Fruit fly (Drosophila melanogaster) whole organism, embryonic: ENCODE results near the gene Pif1A.

Source experiments
- Aef1 ChIP-seq: fragments of 200-800 bp; sonication (Bioruptor generic); IDR thresholded peaks from 3 replicates; pipeline ENCODE4 v1.3.6; 2022; ENCODE audit warnings: missing biosample characterization, missing genetic modification characterization
- B-H1 ChIP-seq: fragments of 200-800 bp; sonication (Bioruptor generic); IDR thresholded peaks from 3 replicates; pipeline ENCODE4 v1.3.6; 2022; ENCODE audit warnings: missing biosample characterization, missing genetic modification characterization
- CG10209 ChIP-seq: fragments of 200-800 bp; sonication (Bioruptor generic); optimal IDR thresholded peaks from 3 replicates; lab custom pipeline; 2017; ENCODE audit warnings: missing biosample characterization, mild to moderate bottlenecking, missing genetic modification characterization, missing genetic modification reagents
- CG11085 ChIP-seq: fragments of 200-800 bp; sonication (Bioruptor generic); IDR thresholded peaks from 2 replicates; pipeline ENCODE4 v1.3.6; 2022; ENCODE audit warnings: missing biosample characterization, missing genetic modification characterization
- CG11560 ChIP-seq: fragments of 200-800 bp; sonication (Bioruptor generic); IDR thresholded peaks from 3 replicates; pipeline ENCODE4 v1.3.6; 2022; ENCODE audit warnings: missing biosample characterization, missing genetic modification characterization
- CG13123 ChIP-seq: fragments of 200-800 bp; sonication (Bioruptor generic); optimal IDR thresholded peaks from 2 replicates; lab custom pipeline; 2016; ENCODE audit warnings: missing biosample characterization, missing genetic modification characterization
- CG14860 ChIP-seq: fragments of 200-800 bp; sonication (Bioruptor generic); IDR thresholded peaks from 3 replicates; pipeline ENCODE4 v1.3.6; 2022; ENCODE audit warnings: missing biosample characterization, missing genetic modification characterization; ENCODE audit not compliant: partially characterized antibody
- CG1529 ChIP-seq: fragments of 200-800 bp; sonication (Bioruptor generic); optimal IDR thresholded peaks from 3 replicates; lab custom pipeline; 2018; ENCODE audit warnings: missing biosample characterization, missing genetic modification characterization
- CG17328 ChIP-seq: fragments of 200-800 bp; sonication (Bioruptor generic); IDR thresholded peaks from 2 replicates; pipeline ENCODE4 v1.3.6; 2022; ENCODE audit warnings: missing biosample characterization, missing genetic modification characterization
- CG2202 ChIP-seq: fragments of 200-800 bp; sonication (Bioruptor generic); optimal IDR thresholded peaks from 2 replicates; lab custom pipeline; 2018; ENCODE audit warnings: missing biosample characterization, mild to moderate bottlenecking, missing genetic modification characterization
- CG31224 ChIP-seq: fragments of 200-800 bp; sonication (Bioruptor generic); IDR thresholded peaks from 2 replicates; pipeline ENCODE4 v1.3.6; 2022; ENCODE audit warnings: missing biosample characterization, missing genetic modification characterization
- CG3847 ChIP-seq: fragments of 200-800 bp; sonication (Bioruptor generic); IDR thresholded peaks from 2 replicates; pipeline ENCODE4 v1.3.6; 2022; ENCODE audit warnings: missing biosample characterization, missing genetic modification characterization
- CG4617 ChIP-seq: fragments of 200-800 bp; sonication (Bioruptor generic); optimal IDR thresholded peaks from 3 replicates; lab custom pipeline; 2016; ENCODE audit warnings: missing biosample characterization, missing genetic modification characterization, borderline replicate concordance
- CG9437 ChIP-seq: fragments of 200-800 bp; sonication (Bioruptor generic); optimal IDR thresholded peaks from 2 replicates; lab custom pipeline; 2018; ENCODE audit warnings: missing biosample characterization, mild to moderate bottlenecking, missing genetic modification characterization
- D ChIP-seq, 2 experiments: fragments of 200-800 bp in 1 of 2; fragments of >200 bp in 1 of 2; sonication (Bioruptor generic) in 1 of 2; optimal IDR thresholded peaks; 2 replicates in 1 of 2; 3 replicates in 1 of 2; lab custom pipeline; 2017; ENCODE audit warnings: mild to moderate bottlenecking in 1 of 2, missing biosample characterization in 1 of 2, missing genetic modification characterization in 1 of 2, missing genetic modification reagents in 1 of 2
- Dref ChIP-seq: fragments of 200-800 bp; sonication (Bioruptor generic); IDR thresholded peaks from 2 replicates; pipeline ENCODE4 v1.3.6; 2022; ENCODE audit warnings: missing biosample characterization, missing genetic modification characterization
- Drgx ChIP-seq: fragments of 200-800 bp; sonication (Bioruptor generic); IDR thresholded peaks from 2 replicates; pipeline ENCODE4 v1.3.6; 2022; ENCODE audit warnings: missing biosample characterization, missing genetic modification characterization
- Fer3 ChIP-seq: fragments of 200-800 bp; sonication (Bioruptor generic); optimal IDR thresholded peaks from 2 replicates; lab custom pipeline; 2018; ENCODE audit warnings: missing biosample characterization, mild to moderate bottlenecking, missing genetic modification characterization, moderate library complexity
- Kr ChIP-seq: fragments of 200-800 bp; sonication (Bioruptor generic); optimal IDR thresholded peaks from 2 replicates; lab custom pipeline; 2017; ENCODE audit warnings: missing biosample characterization, mild to moderate bottlenecking, missing genetic modification characterization
- Mrtf ChIP-seq: fragments of 200-800 bp; sonication (Bioruptor generic); IDR thresholded peaks from 3 replicates; pipeline ENCODE4 v1.3.6; 2022; ENCODE audit warnings: missing biosample characterization, missing genetic modification characterization
- Myb ChIP-seq: fragments of 200-800 bp; sonication (Bioruptor generic); optimal IDR thresholded peaks from 2 replicates; lab custom pipeline; 2016; ENCODE audit warnings: missing biosample characterization, missing genetic modification characterization
- NFAT ChIP-seq: fragments of 200-800 bp; sonication (Bioruptor generic); IDR thresholded peaks from 2 replicates; pipeline ENCODE4 v1.3.6; 2022; ENCODE audit warnings: missing biosample characterization, missing genetic modification characterization
- Side ChIP-seq: fragments of 200-800 bp; sonication (Bioruptor generic); optimal IDR thresholded peaks from 2 replicates; lab custom pipeline; 2016; ENCODE audit warnings: missing biosample characterization, missing genetic modification characterization
- Sry-δ ChIP-seq: fragments of 200-800 bp; sonication (Bioruptor generic); optimal IDR thresholded peaks from 2 replicates; lab custom pipeline; 2016; ENCODE audit warnings: missing biosample characterization, missing genetic modification characterization
- TFAM ChIP-seq: fragments of 200-800 bp; sonication (Bioruptor generic); optimal IDR thresholded peaks from 2 replicates; lab custom pipeline; 2017; ENCODE audit warnings: missing biosample characterization, missing genetic modification characterization, inconsistent platforms
- Xbp1 ChIP-seq: fragments of 200-800 bp; sonication (Bioruptor generic); optimal IDR thresholded peaks from 3 replicates; lab custom pipeline; 2016; ENCODE audit warnings: missing biosample characterization, mild to moderate bottlenecking, missing genetic modification characterization
- ash1 ChIP-seq: fragments of 200-800 bp; sonication (Bioruptor generic); optimal IDR thresholded peaks from 2 replicates; lab custom pipeline; 2018; ENCODE audit warnings: missing biosample characterization, mild to moderate bottlenecking, missing genetic modification characterization
- bcd ChIP-seq: fragments of 200-800 bp; sonication (Bioruptor generic); optimal IDR thresholded peaks from 2 replicates; lab custom pipeline; 2017; ENCODE audit warnings: missing biosample characterization, mild to moderate bottlenecking, missing genetic modification characterization
- chif ChIP-seq, 2 experiments: fragments of 200-800 bp; sonication (Bioruptor generic); optimal IDR thresholded peaks; 3 replicates each; lab custom pipeline; 2016; ENCODE audit warnings: missing biosample characterization in 2 of 2, missing genetic modification characterization in 2 of 2
- da ChIP-seq: fragments of 200-800 bp; sonication (Bioruptor generic); optimal IDR thresholded peaks from 2 replicates; lab custom pipeline; 2016; ENCODE audit warnings: missing biosample characterization, missing genetic modification characterization
- dati ChIP-seq: fragments of 200-800 bp; sonication (Bioruptor generic); IDR thresholded peaks from 2 replicates; pipeline ENCODE4 v1.3.6; 2022; ENCODE audit warnings: missing biosample characterization, missing genetic modification characterization
- dmrt99B ChIP-seq: fragments of 200-800 bp; sonication (Bioruptor generic); optimal IDR thresholded peaks from 2 replicates; lab custom pipeline; 2018; ENCODE audit warnings: missing biosample characterization, mild to moderate bottlenecking, missing genetic modification characterization, moderate library complexity
- gcm2 ChIP-seq: fragments of 200-800 bp; sonication (Bioruptor generic); optimal IDR thresholded peaks from 2 replicates; lab custom pipeline; 2016; ENCODE audit warnings: missing biosample characterization, missing genetic modification characterization
- gfzf ChIP-seq: fragments of 200-800 bp; sonication (Bioruptor generic); optimal IDR thresholded peaks from 2 replicates; lab custom pipeline; 2016; ENCODE audit warnings: missing biosample characterization, mild to moderate bottlenecking, missing genetic modification characterization, moderate library complexity
- gsb ChIP-seq: fragments of 200-800 bp; sonication (Bioruptor generic); IDR thresholded peaks from 2 replicates; pipeline ENCODE4 v1.3.6; 2022; ENCODE audit warnings: missing biosample characterization, missing genetic modification characterization
- ham ChIP-seq: fragments of 200-800 bp; sonication (Bioruptor generic); IDR thresholded peaks from 2 replicates; pipeline ENCODE4 v1.3.6; 2022; ENCODE audit warnings: missing biosample characterization, missing genetic modification characterization
- lmd ChIP-seq: fragments of 200-800 bp; sonication (Bioruptor generic); IDR thresholded peaks from 2 replicates; pipeline ENCODE4 v1.3.6; 2022; ENCODE audit warnings: missing biosample characterization, missing genetic modification characterization
- nerfin-1 ChIP-seq: fragments of 200-800 bp; sonication (Bioruptor generic); optimal IDR thresholded peaks from 3 replicates; lab custom pipeline; 2019; ENCODE audit warnings: missing biosample characterization, mild to moderate bottlenecking, missing genetic modification characterization, moderate library complexity
- pfk ChIP-seq: fragments of 200-800 bp; sonication (Bioruptor generic); optimal IDR thresholded peaks from 2 replicates; lab custom pipeline; 2018; ENCODE audit warnings: missing biosample characterization, mild to moderate bottlenecking, missing genetic modification characterization, moderate library complexity
- phol ChIP-seq: fragments of 200-800 bp; sonication (Bioruptor generic); optimal IDR thresholded peaks from 3 replicates; lab custom pipeline; 2018; ENCODE audit warnings: missing biosample characterization, mild to moderate bottlenecking, missing genetic modification characterization, moderate library complexity
- ranshi ChIP-seq: fragments of 200-800 bp; sonication (Bioruptor generic); IDR thresholded peaks from 2 replicates; pipeline ENCODE4 v1.3.6; 2022; ENCODE audit warnings: missing biosample characterization, missing genetic modification characterization
- repo ChIP-seq: fragments of 200-800 bp; sonication (Bioruptor generic); optimal IDR thresholded peaks from 2 replicates; lab custom pipeline; 2016; ENCODE audit warnings: missing biosample characterization, missing genetic modification characterization
- ro ChIP-seq: fragments of 200-800 bp; sonication (Bioruptor generic); IDR thresholded peaks from 2 replicates; pipeline ENCODE4 v1.3.6; 2022; ENCODE audit warnings: missing biosample characterization, missing genetic modification characterization
- salm ChIP-seq: fragments of 200-800 bp; sonication (Bioruptor generic); optimal IDR thresholded peaks from 2 replicates; lab custom pipeline; 2018; ENCODE audit warnings: missing biosample characterization, mild to moderate bottlenecking, missing genetic modification characterization
- sd ChIP-seq: fragments of 200-800 bp; sonication (Bioruptor generic); optimal IDR thresholded peaks from 3 replicates; lab custom pipeline; 2018; ENCODE audit warnings: missing biosample characterization, mild to moderate bottlenecking, missing genetic modification characterization, moderate library complexity
- sens ChIP-seq: fragments of 200-800 bp; sonication (Bioruptor generic); peaks from one replicate; lab custom pipeline; 2016; ENCODE audit warnings: missing biosample characterization, missing genetic modification characterization
- sr ChIP-seq: fragments of 200-800 bp; sonication (Bioruptor generic); IDR thresholded peaks from 3 replicates; pipeline ENCODE4 v1.3.6; 2022; ENCODE audit warnings: missing biosample characterization, missing genetic modification characterization
- stwl ChIP-seq: fragments of 200-800 bp; sonication (Bioruptor generic); optimal IDR thresholded peaks from 3 replicates; lab custom pipeline; 2018; ENCODE audit warnings: missing biosample characterization, mild to moderate bottlenecking, missing genetic modification characterization, moderate library complexity
- tll ChIP-seq, 2 experiments: fragments of 200-800 bp in 1 of 2; fragments of >200 bp in 1 of 2; sonication (Bioruptor generic) in 1 of 2; optimal IDR thresholded peaks; 2 replicates each; lab custom pipeline; 2017 to 2019; ENCODE audit warnings: missing biosample characterization in 2 of 2, missing genetic modification characterization in 2 of 2, mild to moderate bottlenecking in 1 of 2, moderate library complexity in 1 of 2
- ttk ChIP-seq: fragments of 200-800 bp; sonication (Bioruptor generic); IDR thresholded peaks from 2 replicates; pipeline ENCODE4 v2.1.2; 2022; ENCODE audit warnings: missing biosample characterization, missing genetic modification characterization
- zen ChIP-seq: fragments of 200-800 bp; sonication (Bioruptor generic); optimal IDR thresholded peaks from 3 replicates; lab custom pipeline; 2018; ENCODE audit warnings: missing biosample characterization, mild to moderate bottlenecking, missing genetic modification characterization, moderate library complexity

Pif1A gene

DNA sequence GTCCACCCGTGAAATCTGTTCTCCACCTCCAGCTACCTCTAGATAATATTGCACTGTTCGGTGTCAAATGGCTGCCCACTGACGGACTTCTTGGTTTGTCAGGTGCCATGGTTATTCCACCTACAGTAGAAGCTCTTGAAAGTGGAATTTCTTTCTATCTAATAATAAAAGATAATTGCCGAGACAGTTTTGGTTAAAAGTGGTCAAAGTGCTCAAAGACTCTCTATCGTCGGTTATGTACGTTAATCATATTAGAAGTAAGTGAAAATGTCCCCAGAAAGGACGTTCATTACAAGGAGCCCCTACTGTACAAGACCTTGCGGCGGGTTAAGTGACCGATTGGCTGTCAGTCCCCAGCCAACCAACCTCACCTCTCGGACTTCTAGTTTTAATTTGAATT, 56.8 kb downstream of the Pif1A start (continued):
- TF ChIP-seq gsb (GFP tag; lab: Robert Waterston, UW) (0 out of 2 replicates have a peak, but pooled peaks have one; percentile 10), CG13123 (GFP tag; lab: Kevin White, UChicago) (no peak), CG1529 (GFP tag; lab: Kevin White, UChicago) (no peak), lmd (GFP tag; lab: Robert Waterston, UW) (peak; percentile 47; the same call in 1 of the 2 replicates), Mrtf (GFP tag; lab: Robert Waterston, UW) (no peak), CG11085 (GFP tag; lab: Robert Waterston, UW) (no peak), CG31224 (GFP tag; lab: Robert Waterston, UW) (no peak), zen (tag; lab: Kevin White, UChicago) (no peak), Drgx (peak; percentile 66), phol (tag; lab: Kevin White, UChicago) (peak; percentile 37), salm (tag; lab: Kevin White, UChicago) (no peak), D (optimal IDR thresholded peaks at IDR 0.05; lab: Kevin White, UChicago) (no peak), D (GFP tag; optimal IDR thresholded peaks at IDR 0.05; lab: Kevin White, UChicago) (no peak), CG11560 (no peak), CG9437 (GFP tag; lab: Kevin White, UChicago) (peak; percentile 10), B-H1 (GFP tag; lab: Robert Waterston, UW) (peak; percentile 11; the same call in 1 of the 3 replicates), Side (GFP tag; lab: Kevin White, UChicago) (no peak), stwl (tag; lab: Kevin White, UChicago) (no peak), ash1 (GFP tag; lab: Kevin White, UChicago) (no peak), NFAT (GFP tag; lab: Robert Waterston, UW) (no peak), sd (tag; lab: Kevin White, UChicago) (peak; percentile 8), CG14860 (GFP tag; lab: Robert Waterston, UW) (no peak), nerfin-1 (tag; lab: Kevin White, UChicago) (no peak), CG10209 (peak; percentile 54), Kr (GFP tag; lab: Kevin White, UChicago) (no peak), dati (GFP tag; lab: Robert Waterston, UW) (no peak), TFAM (GFP tag; lab: Kevin White, UChicago) (no peak), Myb (no peak), Aef1 (GFP tag; lab: Robert Waterston, UW) (peak; percentile 44; the same call in 1 of the 3 replicates), ranshi (peak; percentile 61), Sry-δ (GFP tag; lab: Kevin White, UChicago) (no peak), repo (GFP tag; lab: Kevin White, UChicago) (no peak), gcm2 (GFP tag; lab: Kevin White, UChicago) (peak; percentile 24), ttk (GFP tag; lab: Robert Waterston, UW) (peak; percentile 8; the same call in 1 of the 2 replicates), CG4617 (GFP tag; lab: Kevin White, UChicago) (no peak), pfk (no peak), Fer3 (no peak), ro (GFP tag; lab: Robert Waterston, UW) (0 out of 2 replicates have a peak, but pooled peaks have one; percentile 15), ham (GFP tag; lab: Robert Waterston, UW) (no peak), CG3847 (GFP tag; lab: Robert Waterston, UW) (peak; percentile 52), chif (GFP tag; optimal IDR thresholded peaks at IDR 0.05; lab: Kevin White, UChicago) (peak in 1 of 2 experiments; percentile 45), dmrt99B (tag; lab: Kevin White, UChicago) (no peak), Xbp1 (GFP tag; lab: Kevin White, UChicago) (peak; percentile 61), tll (GFP tag; optimal IDR thresholded peaks at IDR 0.05; lab: Kevin White, UChicago) (no peak), CG2202 (no peak), gfzf (GFP tag; lab: Kevin White, UChicago) (no peak), bcd (GFP tag; lab: Kevin White, UChicago) (peak; percentile 10), CG17328 (GFP tag; lab: Robert Waterston, UW) (0 out of 2 replicates have a peak, but pooled peaks have one; percentile 15), Dref (GFP tag; lab: Robert Waterston, UW) (no peak), sens (GFP tag; lab: Kevin White, UChicago) (no peak), da (no peak), sr (GFP tag; lab: Robert Waterston, UW) (no peak)
